Worm (Caenorhabditis elegans): ENCODE results near the gene bbs-2.

DNA sequence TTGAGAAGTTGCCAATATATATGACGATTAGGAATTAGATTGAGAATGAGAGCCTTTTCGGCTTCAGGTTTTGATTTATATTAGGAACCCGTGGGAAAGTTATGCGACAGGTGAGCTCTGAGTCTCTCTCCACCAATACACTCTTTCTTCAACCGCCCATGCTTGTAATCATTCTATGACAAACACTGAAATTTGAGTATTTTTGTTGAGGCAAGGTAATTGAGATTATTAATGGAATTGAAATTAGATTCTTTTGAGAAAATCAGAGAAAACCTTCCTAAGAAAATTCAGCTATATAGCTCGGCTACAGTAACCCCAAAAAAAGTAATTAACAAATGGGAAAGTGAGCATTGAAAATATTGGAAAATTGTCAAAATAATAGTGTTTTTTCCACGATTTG, 22.0 kb downstream of the bbs-2 start, which contains the start of gene ceh-19:
- TF ChIP-seq ztf-1 (GFP tag; conservative IDR thresholded peaks at IDR 0.05): no peak
- TF ChIP-seq unc-62 (GFP tag; optimal IDR thresholded peaks at IDR 0.05): no peak
